Worm (Caenorhabditis elegans) whole organism, late embryonic: Measurements from ENCODE around the gene F54E2.2.

Experiments
- F13H6.1 ChIP-seq: sonication (generic microtip); optimal IDR thresholded peaks from 2 replicates; lab custom pipeline; 2016; ENCODE audit warnings: missing genetic modification characterization, missing compliant biosample characterization
- ama-1 ChIP-seq: fragments of 150-350 bp; optimal IDR thresholded peaks from 2 replicates; lab custom pipeline; 2014
- dve-1 ChIP-seq: sonication (generic microtip); optimal IDR thresholded peaks from 2 replicates; lab custom pipeline; 2017; ENCODE audit warnings: antibody characterized with exemption, mild to moderate bottlenecking, missing genetic modification characterization, missing compliant biosample characterization
- lin-11 ChIP-seq: fragments of 200-800 bp; sonication (Bioruptor generic); optimal IDR thresholded peaks from 2 replicates; lab custom pipeline; 2018; ENCODE audit warnings: mild to moderate bottlenecking, missing genetic modification characterization, missing compliant biosample characterization
- nhr-11 ChIP-seq: fragments of 150-350 bp; optimal IDR thresholded peaks from 2 replicates; lab custom pipeline; 2014; ENCODE audit warnings: missing biosample characterization, missing genetic modification characterization
- pag-3 ChIP-seq: sonication (generic microtip); optimal IDR thresholded peaks from 2 replicates; lab custom pipeline; 2016; ENCODE audit warnings: missing compliant biosample characterization, missing genetic modification characterization, borderline replicate concordance
- pqm-1 ChIP-seq: sonication (generic microtip); optimal IDR thresholded peaks from 2 replicates; lab custom pipeline; 2016; ENCODE audit warnings: missing genetic modification characterization, missing compliant biosample characterization
- rnt-1 ChIP-seq: sonication (generic microtip); optimal IDR thresholded peaks from 2 replicates; lab custom pipeline; 2016; ENCODE audit warnings: missing genetic modification characterization, missing compliant biosample characterization
- tbx-7 ChIP-seq: sonication (generic microtip); optimal IDR thresholded peaks from 2 replicates; lab custom pipeline; 2016; ENCODE audit warnings: missing genotype, missing genetic modification characterization, missing compliant biosample characterization

ce11 chrV:2767465-2767864 is 28.6 kb upstream of the F54E2.2 start, which contains the start of gene R05D8.9:
- TF ChIP-seq pag-3 (tag; lab: Kevin White, UChicago) (no peak), nhr-11 (no peak), ama-1 (no peak), pqm-1 (tag; lab: Kevin White, UChicago) (no peak), F13H6.1 (tag; lab: Kevin White, UChicago) (no peak), dve-1 (tag; lab: Kevin White, UChicago) (no peak), rnt-1 (no peak), tbx-7 (tag; lab: Kevin White, UChicago) (no peak), lin-11 (tag; lab: Kevin White, UChicago) (no peak)
